Fruit fly (Drosophila melanogaster): ENCODE measurements around the gene snf.

Gene snf

DNA sequence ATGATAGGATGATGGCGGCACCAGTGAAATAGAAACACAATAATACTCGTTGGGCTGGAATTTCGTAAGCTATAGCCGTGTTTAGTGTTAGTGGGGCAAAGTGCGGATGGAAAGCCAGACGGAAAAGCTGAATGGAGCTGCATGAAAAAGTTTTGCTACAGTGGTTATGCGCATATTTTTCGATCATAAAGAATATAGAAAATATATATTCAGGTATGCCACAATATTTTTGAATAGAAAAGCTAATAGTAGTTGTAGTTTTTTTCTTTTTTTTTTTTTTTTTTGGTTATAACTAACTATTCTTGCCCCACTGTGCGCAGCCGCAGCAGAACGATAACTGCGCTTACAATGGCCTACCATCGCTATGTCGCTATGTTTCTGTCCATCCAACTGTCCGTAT lies 22.5 kb upstream of the snf start (continued):
- TF ChIP-seq CG10462 (GFP tag; optimal IDR thresholded peaks at IDR 0.05) (no peak), ac (GFP tag; optimal IDR thresholded peaks at IDR 0.05) (no peak), CG11504 (tag; optimal IDR thresholded peaks at IDR 0.05) (peak; percentile 2), Med (GFP tag) (peak; percentile 58), NC2β (GFP tag; optimal IDR thresholded peaks at IDR 0.05) (no peak), Ada2b (GFP tag; IDR thresholded peaks at IDR 0.05) (0 out of 2 replicates have a peak, but pooled peaks have one; percentile 40), CG5245 (GFP tag; optimal IDR thresholded peaks at IDR 0.05) (peak; percentile 3), cad (GFP tag; optimal IDR thresholded peaks at IDR 0.05) (no peak), wdn (GFP tag; IDR thresholded peaks at IDR 0.05) (no peak), Neu2 (GFP tag; optimal IDR thresholded peaks at IDR 0.05; ENCODE audit: borderline replicate concordance) (no peak), insv (GFP tag; optimal IDR thresholded peaks at IDR 0.05) (no peak), CG4730 (GFP tag; IDR thresholded peaks at IDR 0.05) (no peak), CG33557 (GFP tag; optimal IDR thresholded peaks at IDR 0.05) (no peak), Fer3 (tag; optimal IDR thresholded peaks at IDR 0.05) (no peak), CG4820 (GFP tag; optimal IDR thresholded peaks at IDR 0.05) (peak; percentile 17), CG3995 (GFP tag; optimal IDR thresholded peaks at IDR 0.05) (no peak), row (GFP tag; IDR thresholded peaks at IDR 0.05) (peak; percentile 57), CG5953 (GFP tag; IDR thresholded peaks at IDR 0.05) (no peak), pb (GFP tag; optimal IDR thresholded peaks at IDR 0.05) (no peak), Optix (GFP tag; IDR thresholded peaks at IDR 0.05) (no peak), seq (GFP tag; IDR thresholded peaks at IDR 0.05) (no peak), fd102C (GFP tag; optimal IDR thresholded peaks at IDR 0.05) (no peak), CG18599 (GFP tag; optimal IDR thresholded peaks at IDR 0.05) (peak; percentile 14), CG10565 (GFP tag; optimal IDR thresholded peaks at IDR 0.05) (no peak), CG12219 (GFP tag; optimal IDR thresholded peaks at IDR 0.05) (no peak), CG17328 (GFP tag; IDR thresholded peaks at IDR 0.05) (no peak), CG18476 (GFP tag; optimal IDR thresholded peaks at IDR 0.05) (no peak), otp (GFP tag; IDR thresholded peaks at IDR 0.05) (no peak), CG12155 (GFP tag; optimal IDR thresholded peaks at IDR 0.05) (no peak), sens-2 (GFP tag; IDR thresholded peaks at IDR 0.05) (no peak), ERR (GFP tag; optimal IDR thresholded peaks at IDR 0.05) (no peak), HmgD (GFP tag; optimal IDR thresholded peaks at IDR 0.05) (no peak), stwl (tag; optimal IDR thresholded peaks at IDR 0.05) (no peak), CG18262 (tag; optimal IDR thresholded peaks at IDR 0.05) (no peak), Rfx (GFP tag; IDR thresholded peaks at IDR 0.05) (no peak; the same call in 1 of the 2 replicates), sens (GFP tag) (peak; percentile 17), CG12236 (GFP tag; optimal IDR thresholded peaks at IDR 0.05) (no peak), Opbp (GFP tag; IDR thresholded peaks at IDR 0.05; ENCODE audit: partially characterized antibody) (no peak), Taf1 (GFP tag; IDR thresholded peaks at IDR 0.05) (no peak), hkb (optimal IDR thresholded peaks at IDR 0.05) (no peak), hkb (GFP tag; IDR thresholded peaks at IDR 0.05) (peak; percentile 48; the same call in 1 of the 2 replicates), CG9609 (GFP tag; optimal IDR thresholded peaks at IDR 0.05) (no peak), CG3065 (GFP tag; optimal IDR thresholded peaks at IDR 0.05) (no peak), prd (optimal IDR thresholded peaks at IDR 0.05) (no peak), prd (GFP tag; IDR thresholded peaks at IDR 0.05) (no peak), CG7963 (GFP tag; IDR thresholded peaks at IDR 0.05; ENCODE audit: partially characterized antibody) (no peak), fd3F (GFP tag; optimal IDR thresholded peaks at IDR 0.05) (no peak), ind (GFP tag; optimal IDR thresholded peaks at IDR 0.05) (peak; percentile 22), vvl (GFP tag; IDR thresholded peaks at IDR 0.05) (peak; percentile 46), CG4424 (GFP tag; optimal IDR thresholded peaks at IDR 0.05) (peak; percentile 36), fu2 (GFP tag; optimal IDR thresholded peaks at IDR 0.05) (no peak), CG7786 (GFP tag; optimal IDR thresholded peaks at IDR 0.05) (no peak), Dip2 (GFP tag; IDR thresholded peaks at IDR 0.05) (no peak), CG7987 (GFP tag; optimal IDR thresholded peaks at IDR 0.05) (no peak)

All from whole organism, embryonic.